Fruit fly (Drosophila melanogaster) Kc167 (cell line): ENCODE results near the gene Ref2.

ENCODE experiments used
- Sin3A ChIP-seq: fragments of >200 bp; optimal IDR thresholded peaks from 2 replicates; lab custom pipeline; 2018; ENCODE audit warnings: missing external identifiers
- insv ChIP-seq: fragments of >200 bp; optimal IDR thresholded peaks from 3 replicates; lab custom pipeline; 2018; ENCODE audit warnings: missing external identifiers
- ttk ChIP-seq: sonication (Bioruptor generic); optimal IDR thresholded peaks from 2 replicates; lab custom pipeline; 2017; ENCODE audit warnings: missing external identifiers

dm6 chr2L:12669614-12670013 lies 23.5 kb upstream of the Ref2 start, which contains the start of gene Nepl7:
- TF ChIP-seq Sin3A, result no peak
- TF ChIP-seq insv (lab: Kevin White, UChicago), result no peak
- TF ChIP-seq ttk, result no peak
